Fruit fly (Drosophila melanogaster) whole organism, embryonic: ENCODE results near the gene CG46467.

Experiments
- Antp ChIP-seq: fragments of 200-800 bp; sonication (Bioruptor generic); optimal IDR thresholded peaks from 3 replicates; lab custom pipeline; 2016; ENCODE audit warnings: missing biosample characterization, missing genetic modification characterization
- Bgb ChIP-seq: fragments of 200-800 bp; sonication (Bioruptor generic); IDR thresholded peaks from 2 replicates; pipeline ENCODE4 v1.3.6; 2022; ENCODE audit warnings: missing biosample characterization, missing genetic modification characterization; ENCODE audit not compliant: partially characterized antibody
- CG10979 ChIP-seq: fragments of 200-800 bp; sonication (Bioruptor generic); optimal IDR thresholded peaks from 2 replicates; lab custom pipeline; 2018; ENCODE audit warnings: missing biosample characterization, mild to moderate bottlenecking, missing genetic modification characterization, moderate library complexity
- CG12155 ChIP-seq: fragments of 200-800 bp; sonication (Bioruptor generic); optimal IDR thresholded peaks from 3 replicates; lab custom pipeline; 2016; ENCODE audit warnings: missing biosample characterization, missing genetic modification characterization
- CG12659 ChIP-seq: fragments of 200-800 bp; sonication (Bioruptor generic); optimal IDR thresholded peaks from 3 replicates; lab custom pipeline; 2017; ENCODE audit warnings: mild to moderate bottlenecking, missing biosample characterization, missing genetic modification reagents, missing genetic modification characterization
- CG13287 ChIP-seq: fragments of 200-800 bp; sonication (Bioruptor generic); IDR thresholded peaks from 2 replicates; pipeline ENCODE4 v1.3.6; 2022; ENCODE audit warnings: missing biosample characterization, missing genetic modification characterization; ENCODE audit not compliant: partially characterized antibody
- CG13424 ChIP-seq: fragments of 200-800 bp; sonication (Bioruptor generic); optimal IDR thresholded peaks from 2 replicates; lab custom pipeline; 2019; ENCODE audit warnings: missing biosample characterization, mild to moderate bottlenecking, missing genetic modification characterization, moderate library complexity
- CG13775 ChIP-seq: fragments of 200-800 bp; sonication (Bioruptor generic); optimal IDR thresholded peaks from 3 replicates; lab custom pipeline; 2017; ENCODE audit warnings: missing biosample characterization, mild to moderate bottlenecking, missing genetic modification characterization
- CG14860 ChIP-seq: fragments of 200-800 bp; sonication (Bioruptor generic); IDR thresholded peaks from 3 replicates; pipeline ENCODE4 v1.3.6; 2022; ENCODE audit warnings: missing biosample characterization, missing genetic modification characterization; ENCODE audit not compliant: partially characterized antibody
- CG15269 ChIP-seq: fragments of 200-800 bp; sonication (Bioruptor generic); optimal IDR thresholded peaks from 2 replicates; lab custom pipeline; 2018; ENCODE audit warnings: missing biosample characterization, mild to moderate bottlenecking, missing genetic modification characterization, moderate library complexity
- CG1603 ChIP-seq: fragments of 200-800 bp; sonication (Bioruptor generic); optimal IDR thresholded peaks from 2 replicates; lab custom pipeline; 2019; ENCODE audit warnings: missing biosample characterization, mild to moderate bottlenecking, missing genetic modification characterization, moderate library complexity
- CG18599 ChIP-seq: fragments of 200-800 bp; sonication (Bioruptor generic); optimal IDR thresholded peaks from 3 replicates; lab custom pipeline; 2017; ENCODE audit warnings: missing biosample characterization, missing genetic modification characterization, mild to moderate bottlenecking, moderate library complexity, missing genetic modification reagents
- CG2120 ChIP-seq: fragments of 200-800 bp; sonication (Bioruptor generic); optimal IDR thresholded peaks from 3 replicates; lab custom pipeline; 2016; ENCODE audit warnings: missing biosample characterization, missing genetic modification characterization
- CG4282 ChIP-seq: fragments of 200-800 bp; sonication (Bioruptor generic); optimal IDR thresholded peaks from 2 replicates; lab custom pipeline; 2016; ENCODE audit warnings: missing biosample characterization, missing genetic modification characterization
- CG43689 ChIP-seq: fragments of 200-800 bp; sonication (Bioruptor generic); IDR thresholded peaks from 2 replicates; pipeline ENCODE4 v1.3.6; 2022; ENCODE audit warnings: missing biosample characterization, missing genetic modification characterization
- CG4854 ChIP-seq: fragments of 200-800 bp; sonication (Bioruptor generic); optimal IDR thresholded peaks from 2 replicates; lab custom pipeline; 2016; ENCODE audit warnings: missing biosample characterization, missing genetic modification characterization, inconsistent platforms
- CG6254 ChIP-seq: fragments of 200-800 bp; sonication (Bioruptor generic); optimal IDR thresholded peaks from 3 replicates; lab custom pipeline; 2017; ENCODE audit warnings: mild to moderate bottlenecking, missing biosample characterization, missing genetic modification reagents, missing genetic modification characterization
- CG6813 ChIP-seq: fragments of 200-800 bp; sonication (Bioruptor generic); optimal IDR thresholded peaks from 2 replicates; lab custom pipeline; 2017; ENCODE audit warnings: missing biosample characterization, missing genetic modification characterization, mild to moderate bottlenecking, moderate library complexity, missing genetic modification reagents
- CG7786 ChIP-seq: fragments of 200-800 bp; sonication (Bioruptor generic); optimal IDR thresholded peaks from 2 replicates; lab custom pipeline; 2016; ENCODE audit warnings: missing biosample characterization, missing genetic modification characterization
- CG7987 ChIP-seq: fragments of 200-800 bp; sonication (Bioruptor generic); optimal IDR thresholded peaks from 2 replicates; lab custom pipeline; 2018; ENCODE audit warnings: missing biosample characterization, mild to moderate bottlenecking, missing genetic modification characterization, moderate library complexity
- CG8281 ChIP-seq: fragments of 200-800 bp; sonication (Bioruptor generic); optimal IDR thresholded peaks from 2 replicates; lab custom pipeline; 2018; ENCODE audit warnings: missing biosample characterization, mild to moderate bottlenecking, missing genetic modification characterization, moderate library complexity
- CG8944 ChIP-seq: fragments of 200-800 bp; sonication (Bioruptor generic); optimal IDR thresholded peaks from 3 replicates; lab custom pipeline; 2016; ENCODE audit warnings: missing biosample characterization, missing genetic modification characterization
- CTCF ChIP-seq: fragments of 200-800 bp; sonication (Bioruptor generic); optimal IDR thresholded peaks from 2 replicates; lab custom pipeline; 2017; ENCODE audit warnings: missing biosample characterization, mild to moderate bottlenecking, missing genetic modification characterization, moderate library complexity
- CkIIα-i1 ChIP-seq: fragments of 200-800 bp; sonication (Bioruptor generic); IDR thresholded peaks from 2 replicates; pipeline ENCODE4 v1.3.6; 2022; ENCODE audit warnings: missing biosample characterization, missing genetic modification characterization
- Dad ChIP-seq: fragments of 200-800 bp; sonication (Bioruptor generic); optimal IDR thresholded peaks from 3 replicates; lab custom pipeline; 2016; ENCODE audit warnings: missing biosample characterization, missing genetic modification characterization
- Doc3 ChIP-seq: fragments of 200-800 bp; sonication (Bioruptor generic); IDR thresholded peaks from 3 replicates; pipeline ENCODE4 v1.3.6; 2022; ENCODE audit warnings: missing biosample characterization, missing genetic modification characterization; ENCODE audit not compliant: partially characterized antibody
- HmgZ ChIP-seq: fragments of 200-800 bp; sonication (Bioruptor generic); optimal IDR thresholded peaks from 2 replicates; lab custom pipeline; 2018; ENCODE audit warnings: missing biosample characterization, mild to moderate bottlenecking, missing genetic modification characterization
- Hr3 ChIP-seq: fragments of 200-800 bp; sonication (Bioruptor generic); optimal IDR thresholded peaks from 3 replicates; lab custom pipeline; 2016; ENCODE audit warnings: missing biosample characterization, missing genetic modification characterization
- MESR4 ChIP-seq: fragments of 200-800 bp; sonication (Bioruptor generic); optimal IDR thresholded peaks from 2 replicates; lab custom pipeline; 2018; ENCODE audit warnings: missing biosample characterization, mild to moderate bottlenecking, missing genetic modification characterization, moderate library complexity
- MTF-1 ChIP-seq: fragments of 200-800 bp; sonication (Bioruptor generic); optimal IDR thresholded peaks from 2 replicates; lab custom pipeline; 2018; ENCODE audit warnings: missing biosample characterization, mild to moderate bottlenecking, missing genetic modification characterization, borderline replicate concordance
- Pdp1 ChIP-seq, 2 experiments: fragments of 200-800 bp; sonication (Bioruptor generic); optimal IDR thresholded peaks; 3 replicates each; lab custom pipeline; 2016; ENCODE audit warnings: missing biosample characterization in 2 of 2, missing genetic modification characterization in 2 of 2, mild to moderate bottlenecking in 1 of 2, moderate library complexity in 1 of 2
- bbx ChIP-seq: fragments of 200-800 bp; sonication (Bioruptor generic); IDR thresholded peaks from 2 replicates; pipeline ENCODE4 v1.3.6; 2022; ENCODE audit warnings: missing biosample characterization, missing genetic modification characterization; ENCODE audit not compliant: partially characterized antibody
- chinmo ChIP-seq: fragments of 200-800 bp; sonication (Bioruptor generic); IDR thresholded peaks from 4 replicates; pipeline ENCODE4 v1.3.6; 2022; ENCODE audit warnings: missing biosample characterization, missing genetic modification characterization; ENCODE audit not compliant: partially characterized antibody
- eyg ChIP-seq: fragments of 200-800 bp; sonication (Bioruptor generic); optimal IDR thresholded peaks from 3 replicates; lab custom pipeline; 2016; ENCODE audit warnings: missing biosample characterization, missing genetic modification characterization
- fu2 ChIP-seq: fragments of 200-800 bp; sonication (Bioruptor generic); optimal IDR thresholded peaks from 2 replicates; lab custom pipeline; 2016; ENCODE audit warnings: missing biosample characterization, missing genetic modification characterization
- gsb-n ChIP-seq: fragments of 200-800 bp; sonication (Bioruptor generic); optimal IDR thresholded peaks from 3 replicates; lab custom pipeline; 2018; ENCODE audit warnings: missing biosample characterization, mild to moderate bottlenecking, missing genetic modification characterization
- insv ChIP-seq, 2 experiments: fragments of 200-800 bp; sonication (Bioruptor generic); optimal IDR thresholded peaks; 3 replicates each; lab custom pipeline; 2016 to 2018; ENCODE audit warnings: missing biosample characterization in 2 of 2, missing genetic modification characterization in 2 of 2
- inv ChIP-seq: fragments of 200-800 bp; sonication (Bioruptor generic); IDR thresholded peaks from 2 replicates; pipeline ENCODE4 v1.3.6; 2022; ENCODE audit warnings: missing biosample characterization, missing genetic modification characterization; ENCODE audit not compliant: partially characterized antibody
- jigr1 ChIP-seq: fragments of 200-800 bp; sonication (Bioruptor generic); IDR thresholded peaks from 3 replicates; pipeline ENCODE4 v1.3.6; 2022; ENCODE audit warnings: missing biosample characterization, missing genetic modification characterization
- jing ChIP-seq: fragments of 200-800 bp; sonication (Bioruptor generic); optimal IDR thresholded peaks from 2 replicates; lab custom pipeline; 2018; ENCODE audit warnings: missing biosample characterization, mild to moderate bottlenecking, missing genetic modification characterization
- nau ChIP-seq: fragments of 200-800 bp; sonication (Bioruptor generic); optimal IDR thresholded peaks from 3 replicates; lab custom pipeline; 2017; ENCODE audit warnings: missing biosample characterization, mild to moderate bottlenecking, missing genetic modification characterization, missing genetic modification reagents
- nmo ChIP-seq: fragments of 200-800 bp; sonication (Bioruptor generic); optimal IDR thresholded peaks from 2 replicates; lab custom pipeline; 2018; ENCODE audit warnings: missing biosample characterization, mild to moderate bottlenecking, missing genetic modification characterization, moderate library complexity
- phol ChIP-seq: fragments of 200-800 bp; sonication (Bioruptor generic); optimal IDR thresholded peaks from 3 replicates; lab custom pipeline; 2018; ENCODE audit warnings: missing biosample characterization, mild to moderate bottlenecking, missing genetic modification characterization, moderate library complexity
- sc ChIP-seq, 3 experiments: fragments of >200 bp in 2 of 3; fragments of 200-800 bp in 1 of 3; sonication (Bioruptor generic) in 1 of 3; optimal IDR thresholded peaks; 2 replicates in 2 of 3; 3 replicates in 1 of 3; lab custom pipeline; 2017; ENCODE audit warnings: mild to moderate bottlenecking in 1 of 3, missing biosample characterization in 1 of 3, missing genetic modification characterization in 1 of 3, missing genetic modification reagents in 1 of 3
- so ChIP-seq: fragments of 200-800 bp; sonication (Bioruptor generic); IDR thresholded peaks from 3 replicates; pipeline ENCODE4 v1.3.6; 2022; ENCODE audit warnings: missing biosample characterization, missing genetic modification characterization
- zfh2 ChIP-seq: fragments of 200-800 bp; sonication (Bioruptor generic); optimal IDR thresholded peaks from 2 replicates; lab custom pipeline; 2016; ENCODE audit warnings: missing biosample characterization, missing genetic modification characterization

The CG46467 gene

DNA sequence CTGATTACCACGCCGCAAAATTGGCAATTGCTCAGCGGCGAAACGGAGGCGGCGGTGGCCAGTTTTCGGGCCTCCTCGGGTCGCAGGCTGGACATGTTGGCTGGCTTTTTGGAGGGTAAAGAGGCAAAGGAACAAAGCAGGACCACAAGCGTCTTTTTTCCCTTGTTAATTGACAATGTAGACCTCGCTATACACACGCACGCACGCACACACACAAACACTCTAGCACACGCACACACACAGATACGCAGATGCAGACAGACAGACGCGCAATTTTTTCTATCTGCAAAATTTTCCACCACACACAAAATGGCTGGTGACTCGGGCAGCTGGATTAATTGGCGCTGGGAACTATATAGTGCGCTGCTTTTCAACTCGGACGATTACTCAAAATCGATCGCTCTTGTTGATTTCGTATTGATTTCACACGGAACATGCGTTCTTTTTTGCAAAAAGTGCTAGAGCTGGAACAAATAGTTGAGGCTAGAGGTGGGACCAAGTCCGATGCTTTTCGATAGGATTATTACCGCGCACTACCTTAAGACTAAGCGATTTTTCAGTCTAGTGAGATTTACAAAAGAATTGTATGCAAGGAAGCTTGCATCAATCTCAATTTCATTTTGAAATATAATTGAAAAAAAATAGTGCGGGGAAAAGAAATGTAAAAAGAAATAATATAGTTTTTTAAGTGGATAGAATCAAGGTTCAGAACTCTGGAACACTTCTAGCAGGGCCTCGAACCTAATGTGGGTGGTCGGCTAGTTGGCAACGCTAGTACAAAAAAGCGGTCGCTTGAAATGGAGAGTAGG lies 111.3 kb downstream of the CG46467 start, which contains the start of gene Art4 (continued):
- TF ChIP-seq CG13775 (GFP tag; lab: Kevin White, UChicago) (peak; percentile 30), CG14860 (GFP tag; lab: Robert Waterston, UW) (peak; percentile 44; the same call in 1 of the 3 replicates), HmgZ (peak; percentile 50), insv (GFP tag; optimal IDR thresholded peaks at IDR 0.05; lab: Kevin White, UChicago) (peak in 1 of 2 experiments; percentile 43), CG1603 (tag; lab: Kevin White, UChicago) (no peak), Pdp1 (GFP tag; optimal IDR thresholded peaks at IDR 0.05; lab: Kevin White, UChicago) (peak; percentile 24 to 31), CG13424 (peak; percentile 35), jing (GFP tag; lab: Kevin White, UChicago) (no peak), eyg (GFP tag; lab: Kevin White, UChicago) (no peak), CG7786 (peak; percentile 34), gsb-n (tag; lab: Kevin White, UChicago) (no peak), phol (peak; percentile 64), CkIIα-i1 (GFP tag; lab: Robert Waterston, UW) (no peak), CG12155 (GFP tag; lab: Kevin White, UChicago) (peak; percentile 29), CG4854 (GFP tag; lab: Kevin White, UChicago) (peak; percentile 94), sc (optimal IDR thresholded peaks at IDR 0.05; lab: Kevin White, UChicago) (no peak), sc (GFP tag; optimal IDR thresholded peaks at IDR 0.05; lab: Kevin White, UChicago) (no peak), CG10979 (tag; lab: Kevin White, UChicago) (peak; percentile 10), CG2120 (peak; percentile 70), nmo (peak; percentile 53), CTCF (GFP tag; lab: Kevin White, UChicago) (peak; percentile 72), CG13287 (GFP tag; lab: Robert Waterston, UW) (peak; percentile 67), Antp (GFP tag; lab: Kevin White, UChicago) (peak; percentile 28), inv (GFP tag; lab: Robert Waterston, UW) (peak; percentile 57; the same call in 1 of the 2 replicates), CG6813 (no peak), fu2 (GFP tag; lab: Kevin White, UChicago) (peak; percentile 14), Hr3 (peak; percentile 19), nau (GFP tag; lab: Kevin White, UChicago) (no peak), Bgb (GFP tag; lab: Robert Waterston, UW) (peak; percentile 62; the same call in 1 of the 2 replicates), CG7987 (GFP tag; lab: Kevin White, UChicago) (no peak), zfh2 (peak; percentile 38), bbx (peak; percentile 56), CG12659 (GFP tag; lab: Kevin White, UChicago) (peak; percentile 66), Dad (GFP tag; lab: Kevin White, UChicago) (peak; percentile 2), CG43689 (GFP tag; lab: Robert Waterston, UW) (no peak), MTF-1 (GFP tag; lab: Kevin White, UChicago) (no peak), chinmo (GFP tag; lab: Robert Waterston, UW) (0 out of 4 replicates have a peak, but pooled peaks have one; percentile 54), CG4282 (GFP tag; lab: Kevin White, UChicago) (no peak), CG6254 (GFP tag; lab: Kevin White, UChicago) (peak; percentile 39), jigr1 (GFP tag; lab: Robert Waterston, UW) (no peak), so (no peak; the same call in 2 of the 3 replicates), CG8944 (GFP tag; lab: Kevin White, UChicago) (peak; percentile 13), MESR4 (GFP tag; lab: Kevin White, UChicago) (peak; percentile 65), CG8281 (tag; lab: Kevin White, UChicago) (no peak), CG15269 (peak; percentile 4), CG18599 (peak; percentile 40), Doc3 (GFP tag; lab: Robert Waterston, UW) (peak; percentile 65; the same call in 2 of the 3 replicates)
